Fruit fly (Drosophila melanogaster): ENCODE data around the gene Surf6.
A peak's percentile ranks its signal among the peaks of the same experiment; 100 is the strongest.

Gene Surf6

dm6 chr3R:19880431-19880939, 24.2 kb downstream of the Surf6 start (continued):
- TF ChIP-seq ara (GFP tag; IDR thresholded peaks at IDR 0.05) (0 out of 2 replicates have a peak, but pooled peaks have one; percentile 18), CG31388 (GFP tag; optimal IDR thresholded peaks at IDR 0.05) (no peak), ems (GFP tag; optimal IDR thresholded peaks at IDR 0.05) (no peak), scrt (GFP tag; optimal IDR thresholded peaks at IDR 0.05) (peak; percentile 58), zfh1 (GFP tag; IDR thresholded peaks at IDR 0.05) (no peak; the same call in 2 of the 3 replicates), grau (tag; optimal IDR thresholded peaks at IDR 0.05) (peak; percentile 96), knrl (GFP tag; IDR thresholded peaks at IDR 0.05; ENCODE audit: partially characterized antibody) (no peak), CG31365 (tag; optimal IDR thresholded peaks at IDR 0.05) (no peak), ash1 (GFP tag; optimal IDR thresholded peaks at IDR 0.05) (no peak), CG5245 (GFP tag; optimal IDR thresholded peaks at IDR 0.05) (no peak), phol (tag; optimal IDR thresholded peaks at IDR 0.05) (peak; percentile 56), CG12942 (GFP tag; optimal IDR thresholded peaks at IDR 0.05) (no peak), caup (GFP tag; optimal IDR thresholded peaks at IDR 0.05; ENCODE audit: severe bottlenecking) (peak; percentile 46), Lhr (GFP tag; optimal IDR thresholded peaks at IDR 0.05) (no peak), CG34376 (GFP tag; optimal IDR thresholded peaks at IDR 0.05) (peak; percentile 77), HHEX (GFP tag; optimal IDR thresholded peaks at IDR 0.05) (peak; percentile 46), Hr3 (GFP tag; optimal IDR thresholded peaks at IDR 0.05) (peak; percentile 23), CG4730 (GFP tag; IDR thresholded peaks at IDR 0.05) (no peak), Kr (GFP tag; optimal IDR thresholded peaks at IDR 0.05) (no peak), unc-4 (GFP tag; IDR thresholded peaks at IDR 0.05; ENCODE audit: partially characterized antibody) (no peak), CG10274 (GFP tag; optimal IDR thresholded peaks at IDR 0.05) (no peak), Doc3 (GFP tag; IDR thresholded peaks at IDR 0.05; ENCODE audit: partially characterized antibody) (no peak), lola (GFP tag; optimal IDR thresholded peaks at IDR 0.05) (no peak), HmgZ (tag; optimal IDR thresholded peaks at IDR 0.05) (peak; percentile 54), CG2712 (tag; optimal IDR thresholded peaks at IDR 0.05) (peak; percentile 60), Oli (tag; optimal IDR thresholded peaks at IDR 0.05) (peak; percentile 60), Hmr (GFP tag; optimal IDR thresholded peaks at IDR 0.05) (peak; percentile 61), Taf1 (GFP tag; IDR thresholded peaks at IDR 0.05) (no peak), Bdp1 (GFP tag; optimal IDR thresholded peaks at IDR 0.05) (peak; percentile 19), CG14710 (tag; optimal IDR thresholded peaks at IDR 0.05) (peak; percentile 28), hbn (GFP tag; IDR thresholded peaks at IDR 0.05; ENCODE audit: partially characterized antibody) (no peak), lmd (GFP tag; IDR thresholded peaks at IDR 0.05) (0 out of 2 replicates have a peak, but pooled peaks have one; percentile 15), Ets65A (GFP tag) (peak; percentile 88), CG3726 (GFP tag; IDR thresholded peaks at IDR 0.05) (no peak), Doc2 (GFP tag; IDR thresholded peaks at IDR 0.05) (no peak), ERR (GFP tag; optimal IDR thresholded peaks at IDR 0.05) (peak; percentile 44), sens (GFP tag) (peak; percentile 79), CG12299 (tag; optimal IDR thresholded peaks at IDR 0.05) (peak; percentile 44), dm (GFP tag; optimal IDR thresholded peaks at IDR 0.05) (peak; percentile 12), repo (GFP tag; optimal IDR thresholded peaks at IDR 0.05) (no peak), cwo (GFP tag; optimal IDR thresholded peaks at IDR 0.05) (peak; percentile 56), zfh2 (GFP tag; optimal IDR thresholded peaks at IDR 0.05) (no peak), CG13775 (GFP tag; optimal IDR thresholded peaks at IDR 0.05) (peak; percentile 21), toy (GFP tag; IDR thresholded peaks at IDR 0.05) (no peak), tio (GFP tag; optimal IDR thresholded peaks at IDR 0.05) (no peak), CG6813 (GFP tag; optimal IDR thresholded peaks at IDR 0.05) (peak; percentile 56), Chrac-16 (GFP tag; optimal IDR thresholded peaks at IDR 0.05) (no peak), CG2875 (GFP tag; optimal IDR thresholded peaks at IDR 0.05) (peak; percentile 7), odd (GFP tag; optimal IDR thresholded peaks at IDR 0.05) (peak; percentile 54), ranshi (GFP tag; IDR thresholded peaks at IDR 0.05) (no peak)
